Worm (Caenorhabditis elegans) whole organism, dauer: Measurements from ENCODE around the gene cest-33.

Source experiments
- unc-62 ChIP-seq: sonication (generic microtip); optimal IDR thresholded peaks from 2 replicates; lab custom pipeline; 2017; ENCODE audit warnings: missing biosample characterization, missing genetic modification reagents, missing genetic modification characterization

Gene cest-33

DNA sequence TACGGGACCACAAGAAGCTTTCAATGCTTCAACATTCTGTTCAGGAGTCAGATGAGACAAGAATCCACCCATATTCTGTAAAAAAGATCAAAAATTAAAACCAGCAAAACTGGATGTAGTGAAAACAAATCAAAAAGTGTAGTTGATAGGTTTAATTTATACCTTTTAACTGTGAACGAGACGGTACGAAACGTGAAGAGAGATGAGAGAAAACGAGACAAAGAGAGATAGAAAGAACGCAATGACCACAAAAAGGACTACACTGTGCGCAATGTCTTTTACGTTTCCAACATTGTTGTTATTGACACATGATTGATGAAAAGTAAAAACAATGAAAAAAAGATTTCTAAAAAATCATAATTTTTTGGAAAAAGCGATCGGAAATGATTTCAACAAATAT lies at the start of gene cest-33:
Gene cest-33, minus strand, starts transcription at position 75 of the 400 bp plus-strand sequence.
- TF ChIP-seq unc-62 (GFP tag; lab: Kevin White, UChicago), result no peak

- no peak for TF ChIP-seq unc-62 (GFP tag; lab: Kevin White, UChicago)
These were observed 49.5 kb upstream of the cest-33 start, which contains the start of gene cht-6 for ce11 chrV:6414985-6415384. TSS of gene cht-6 (plus strand) at chrV:6414993.

DNA sequence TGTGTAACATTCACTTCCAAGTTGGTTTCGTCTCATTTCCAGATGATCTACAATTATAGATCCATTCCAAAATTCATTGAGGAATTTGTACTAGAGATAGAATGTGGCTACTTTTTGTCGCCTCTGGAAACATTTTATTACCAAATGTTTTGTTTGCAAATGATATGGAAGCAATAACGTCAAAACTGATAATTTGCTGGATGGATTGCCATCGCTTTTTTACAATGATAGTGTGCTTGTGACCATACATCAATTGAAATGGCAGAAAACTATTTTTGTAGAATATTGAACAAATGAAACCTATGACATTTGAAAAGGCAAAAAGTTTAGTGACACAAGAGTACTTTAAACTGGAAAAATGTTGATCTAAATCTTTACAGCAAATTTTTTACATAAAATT lies 49.0 kb upstream of the cest-33 start:
- TF ChIP-seq unc-62 (GFP tag; lab: Kevin White, UChicago), result no peak

DNA sequence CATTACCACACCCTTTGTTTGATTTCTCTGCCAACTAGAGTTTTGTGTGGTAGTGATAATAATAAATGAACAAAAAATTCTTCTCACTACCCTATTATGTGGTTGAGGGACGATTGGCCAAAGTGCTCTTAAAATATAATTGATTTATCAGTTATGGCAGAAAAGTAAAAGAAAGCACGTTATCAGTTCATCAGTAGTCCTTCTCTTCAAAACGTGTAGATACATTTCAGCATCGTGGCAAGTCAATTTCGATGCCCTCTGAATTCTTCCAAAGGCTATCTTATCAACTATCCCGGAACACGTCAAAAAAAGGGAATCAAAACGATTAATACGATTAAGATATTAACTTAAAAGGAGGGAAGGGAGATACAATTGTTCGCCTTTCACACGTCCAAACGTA lies 47.6 kb upstream of the cest-33 start:
- no peak for TF ChIP-seq unc-62 (GFP tag; lab: Kevin White, UChicago)

DNA sequence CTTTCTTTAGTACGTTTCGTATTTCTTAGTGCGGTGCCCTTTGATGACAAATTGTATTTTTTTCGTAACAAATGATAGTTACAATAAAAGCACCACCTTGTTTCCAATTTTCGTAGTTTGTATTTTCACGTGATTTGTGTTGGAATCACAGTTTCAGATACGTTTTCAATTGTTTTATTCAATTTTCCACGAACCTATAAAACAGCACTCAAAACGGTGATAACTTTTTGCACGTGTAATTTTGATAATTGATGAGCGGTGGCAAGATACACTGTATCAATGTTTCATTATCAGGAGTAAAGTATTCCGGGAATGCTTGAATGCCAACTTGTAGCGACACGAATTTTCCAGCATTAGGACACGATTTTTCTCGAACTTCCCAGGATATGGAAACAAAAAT lies 45.7 kb upstream of the cest-33 start:
- TF ChIP-seq unc-62 (GFP tag; lab: Kevin White, UChicago), result no peak

- no peak for TF ChIP-seq unc-62 (GFP tag; lab: Kevin White, UChicago)
These were observed 43.3 kb upstream of the cest-33 start, which contains the start of gene bcf-1 for ce11 chrV:6408733-6409227. TSS of gene bcf-1 (minus strand) at chrV:6408783.

DNA sequence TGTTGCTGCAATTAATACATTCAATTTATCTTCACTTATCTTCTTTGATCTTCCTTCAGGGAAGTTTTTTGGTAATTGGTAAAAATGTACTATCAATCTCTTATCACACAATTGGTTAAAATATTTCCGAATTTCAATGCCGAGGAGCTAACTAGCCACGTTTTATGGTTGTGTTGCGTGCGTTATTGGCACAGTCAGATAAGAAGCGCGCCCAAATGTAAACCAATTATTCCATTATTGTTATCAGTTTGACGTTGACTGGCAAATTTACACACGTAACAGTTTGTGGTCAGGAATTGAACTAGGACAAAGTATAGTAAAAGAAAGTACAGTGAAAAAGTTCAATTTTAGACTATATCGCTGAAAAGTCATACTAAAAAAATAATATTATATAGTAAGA lies 42.1 kb upstream of the cest-33 start:
- no peak for TF ChIP-seq unc-62 (GFP tag; lab: Kevin White, UChicago)

DNA sequence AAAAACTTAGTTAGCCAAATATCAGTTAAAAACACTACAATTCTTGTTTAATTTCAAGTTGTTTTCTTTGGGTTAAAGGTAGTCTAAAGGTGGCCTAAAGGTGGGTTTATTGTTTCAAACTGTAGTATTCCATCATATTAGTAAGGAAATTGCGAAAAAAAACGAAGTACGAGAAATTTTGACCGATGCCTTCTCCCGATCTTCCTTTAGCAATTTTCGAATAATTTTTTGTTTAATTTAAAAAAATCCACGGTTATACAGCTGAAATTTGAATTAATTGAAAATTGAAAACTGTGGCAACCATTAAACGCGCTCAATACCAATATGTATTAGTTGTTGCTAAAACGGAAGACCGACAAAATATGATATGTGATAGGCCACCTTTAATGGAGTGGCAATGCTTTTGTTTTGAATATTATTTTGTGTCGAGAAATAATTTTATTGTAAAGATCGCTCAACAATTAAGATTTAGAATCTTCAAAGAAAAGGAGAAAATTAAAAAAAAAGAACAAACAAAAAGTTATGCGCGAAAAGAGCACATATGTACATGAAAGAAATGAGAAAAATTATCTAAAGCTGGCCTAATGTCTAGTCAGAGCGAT lies 35.6 kb upstream of the cest-33 start:
- TF ChIP-seq unc-62 (GFP tag; lab: Kevin White, UChicago), result no peak

DNA sequence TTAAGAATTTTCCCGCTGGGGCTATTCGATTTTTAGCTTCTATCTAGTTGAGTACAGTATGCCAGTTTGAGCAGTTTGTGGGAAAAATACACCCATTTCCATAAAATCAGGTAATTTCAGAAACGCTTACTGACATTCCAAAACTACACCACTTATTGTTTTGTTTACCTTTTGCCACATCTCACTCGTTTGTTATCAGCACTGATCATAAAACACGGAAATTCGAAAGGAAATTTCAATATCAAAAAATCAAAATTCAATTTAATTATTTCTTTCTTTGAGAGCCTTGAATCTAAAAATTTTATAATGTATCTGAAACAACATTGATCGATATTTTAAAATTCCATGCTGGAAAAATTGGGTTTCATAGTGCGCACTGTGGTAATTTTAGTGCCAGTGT lies 35.1 kb upstream of the cest-33 start:
- TF ChIP-seq unc-62 (GFP tag; lab: Kevin White, UChicago), result no peak

DNA sequence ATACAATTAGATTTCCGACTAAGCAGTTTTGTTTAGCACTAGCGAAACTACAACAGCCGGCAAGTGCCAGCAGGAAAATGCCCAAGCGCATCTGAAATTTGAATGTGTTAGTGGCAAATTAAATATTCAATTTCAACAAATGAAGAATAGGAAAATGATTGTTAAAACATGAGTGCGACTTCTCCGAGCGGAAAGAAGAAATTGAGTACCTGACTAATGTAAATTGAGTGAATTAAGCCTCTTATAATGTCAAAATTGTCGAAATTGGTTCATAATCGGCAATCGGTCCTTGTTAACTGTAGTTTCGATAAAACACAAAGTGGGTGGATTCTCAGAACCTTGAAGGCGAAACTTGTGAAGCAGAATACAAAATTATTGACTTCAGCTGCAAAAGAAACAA lies 34.4 kb upstream of the cest-33 start, which contains the start of gene gfi-1:
Gene gfi-1, minus strand, starts transcription at position 101 of the 400 bp plus-strand sequence.
- TF ChIP-seq unc-62 (GFP tag; lab: Kevin White, UChicago), result no peak

- no peak for TF ChIP-seq unc-62 (GFP tag; lab: Kevin White, UChicago)
These were observed 33.5 kb upstream of the cest-33 start for ce11 chrV:6398922-6399321.

DNA sequence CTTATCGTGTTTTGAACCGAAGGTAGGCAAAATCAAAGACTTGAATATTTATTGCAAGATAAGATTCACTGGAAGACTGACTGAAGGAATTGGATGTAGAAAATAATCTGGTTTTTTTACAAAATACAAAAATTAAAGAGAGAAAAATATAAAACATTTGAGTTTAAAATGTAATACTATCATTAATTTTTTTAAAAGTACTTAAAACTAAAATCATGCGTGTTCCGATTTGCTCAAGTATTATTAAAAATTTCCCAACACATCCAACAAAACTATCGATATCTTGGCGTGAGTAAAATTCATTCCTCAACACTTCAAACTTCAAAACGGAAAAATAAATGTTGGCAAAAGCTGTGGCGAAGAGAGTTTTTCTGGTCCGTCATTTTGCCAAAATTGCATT lies 24.7 kb upstream of the cest-33 start, which contains the start of gene F57F4.1:
Gene F57F4.1, plus strand, starts transcription at position 301 of the 400 bp plus-strand sequence.
- TF ChIP-seq unc-62 (GFP tag; lab: Kevin White, UChicago), result no peak

DNA sequence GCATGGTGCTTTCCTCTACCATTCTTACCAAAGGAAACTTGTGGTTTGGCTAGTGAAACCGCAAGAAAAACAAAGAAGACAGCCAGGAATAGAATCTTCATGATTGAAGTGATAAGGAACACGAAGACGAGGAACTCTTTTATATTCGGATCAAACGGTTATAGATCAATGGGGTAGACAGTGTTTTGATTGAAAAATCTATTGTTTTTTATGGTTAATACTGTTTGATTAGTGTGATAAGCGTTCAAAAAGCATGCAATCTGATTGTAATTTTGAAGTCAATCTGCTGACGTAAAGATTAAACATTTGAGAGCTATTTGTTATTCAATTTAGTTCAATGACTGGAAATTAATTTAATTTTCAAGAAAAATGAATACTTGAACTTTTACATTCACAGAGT lies 24.2 kb upstream of the cest-33 start, which contains the start of gene F57F4.2:
Gene F57F4.2, minus strand, starts transcription at position 101 of the 400 bp plus-strand sequence.
- TF ChIP-seq unc-62 (GFP tag; lab: Kevin White, UChicago), result no peak

DNA sequence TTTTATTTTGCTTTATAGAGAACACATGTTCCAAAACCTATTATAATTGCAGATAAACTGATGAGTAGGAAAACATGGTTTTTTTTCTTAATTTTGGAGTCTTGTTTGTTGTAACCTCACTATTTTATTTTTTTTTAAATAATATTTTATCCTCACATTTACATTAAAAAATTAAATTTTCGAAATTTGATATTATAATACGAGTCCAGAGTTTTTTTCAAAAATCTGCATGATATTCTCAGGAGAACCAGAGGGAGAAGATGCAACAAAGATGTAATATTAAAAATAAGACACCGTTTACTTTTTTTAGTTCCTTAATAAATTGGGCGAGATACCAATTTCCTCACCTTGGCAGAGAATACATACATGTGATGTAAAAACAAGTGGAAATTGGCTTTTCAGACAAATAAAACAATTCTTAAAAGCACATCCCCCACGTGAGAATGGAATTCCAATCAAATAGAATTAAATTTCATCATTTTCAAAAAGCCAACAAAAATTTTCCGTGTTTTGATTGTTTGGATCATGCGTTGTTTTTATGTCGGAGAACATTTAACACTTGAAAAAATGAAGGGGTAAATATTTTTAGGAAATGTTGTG lies 20.3 kb upstream of the cest-33 start:
- no peak for TF ChIP-seq unc-62 (GFP tag; lab: Kevin White, UChicago)

ce11 chrV:6374844-6375243 lies 9.4 kb upstream of the cest-33 start, which contains the start of gene F13H6.5:
TSS of gene F13H6.5 (minus strand) at chrV:6374944.
- TF ChIP-seq unc-62 (GFP tag; lab: Kevin White, UChicago), result no peak

ce11 chrV:6368494-6368893 lies 3.0 kb upstream of the cest-33 start:
- TF ChIP-seq unc-62 (GFP tag; lab: Kevin White, UChicago), result no peak

DNA sequence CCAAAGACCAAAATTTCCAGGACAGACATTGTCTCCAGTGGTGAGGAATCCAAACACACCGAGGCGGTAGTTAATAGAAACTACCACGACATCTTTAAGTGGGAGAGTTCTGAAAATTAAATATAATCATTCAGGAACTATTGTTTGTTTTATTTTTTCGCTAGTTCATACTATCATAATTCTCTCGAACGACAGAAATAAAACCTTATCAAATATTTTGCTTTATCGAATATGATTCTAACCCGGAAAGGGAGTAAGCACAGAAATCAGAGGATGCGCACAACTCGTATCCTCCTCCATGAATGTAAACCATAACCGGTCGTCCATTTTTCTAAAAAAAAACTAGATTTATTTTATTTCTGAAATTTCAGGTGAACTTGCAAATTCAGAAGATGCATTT lies 665 bp downstream of the cest-33 start:
- TF ChIP-seq unc-62 (GFP tag; lab: Kevin White, UChicago), result no peak
